Fruit fly (Drosophila melanogaster): Measurements from ENCODE around the gene Fntb.

Gene Fntb

DNA sequence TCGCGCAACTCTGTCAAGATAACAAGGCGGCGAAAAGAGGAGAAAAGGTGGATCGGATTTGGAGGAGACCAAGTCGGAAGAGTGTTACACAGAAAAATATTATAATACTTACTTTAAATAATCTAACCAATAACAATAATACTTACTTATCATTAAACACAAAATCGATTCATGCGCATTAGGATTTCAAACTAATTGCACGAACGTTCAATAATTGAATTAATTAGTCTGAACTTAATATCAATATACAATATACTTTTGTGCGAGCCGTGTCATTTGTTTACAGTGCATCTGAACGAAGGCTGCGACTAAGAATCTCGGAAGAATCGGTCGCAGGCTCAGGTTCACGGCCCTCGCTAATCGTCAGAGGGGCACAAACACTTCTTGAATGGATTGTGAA, 37.4 kb upstream of the Fntb start:
- TF ChIP-seq Spps (tag; optimal IDR thresholded peaks at IDR 0.05) (no peak), CG11247 (GFP tag; IDR thresholded peaks at IDR 0.05) (no peak), Fer2 (tag; optimal IDR thresholded peaks at IDR 0.05) (no peak), lola (GFP tag; optimal IDR thresholded peaks at IDR 0.05) (no peak)

DNA sequence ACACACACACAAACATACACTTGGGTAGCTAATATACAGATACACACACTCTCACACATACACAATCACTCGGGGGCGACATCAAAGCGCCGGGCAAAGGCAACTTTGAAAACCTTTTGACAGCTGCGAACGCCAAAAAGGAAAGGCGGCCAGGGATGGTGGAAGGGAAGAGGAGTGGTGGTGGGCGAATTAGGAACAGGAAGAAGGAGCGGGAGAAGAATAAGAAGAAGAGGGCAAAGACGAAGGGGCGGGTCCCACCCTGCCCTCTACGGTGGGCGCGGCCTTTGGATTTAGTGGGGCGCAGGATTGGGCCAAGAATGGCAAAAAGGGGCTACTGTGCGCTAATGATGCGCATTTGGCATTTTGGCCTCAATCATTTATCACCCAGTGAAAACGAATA, 36.2 kb upstream of the Fntb start:
- TF ChIP-seq seq (GFP tag; IDR thresholded peaks at IDR 0.05) (peak; percentile 31; the same call in 1 of the 2 replicates), Nf-YC (tag; optimal IDR thresholded peaks at IDR 0.05) (peak; percentile 76), gem (tag; optimal IDR thresholded peaks at IDR 0.05) (no peak), Ets65A (GFP tag) (peak; percentile 40), Bteb2 (GFP tag; optimal IDR thresholded peaks at IDR 0.05) (no peak), Nf-YB (GFP tag; optimal IDR thresholded peaks at IDR 0.05) (peak; percentile 57), cg (GFP tag; optimal IDR thresholded peaks at IDR 0.05) (peak; percentile 22), crol (GFP tag; IDR thresholded peaks at IDR 0.05) (peak; percentile 66; the same call in 1 of the 2 replicates)

DNA sequence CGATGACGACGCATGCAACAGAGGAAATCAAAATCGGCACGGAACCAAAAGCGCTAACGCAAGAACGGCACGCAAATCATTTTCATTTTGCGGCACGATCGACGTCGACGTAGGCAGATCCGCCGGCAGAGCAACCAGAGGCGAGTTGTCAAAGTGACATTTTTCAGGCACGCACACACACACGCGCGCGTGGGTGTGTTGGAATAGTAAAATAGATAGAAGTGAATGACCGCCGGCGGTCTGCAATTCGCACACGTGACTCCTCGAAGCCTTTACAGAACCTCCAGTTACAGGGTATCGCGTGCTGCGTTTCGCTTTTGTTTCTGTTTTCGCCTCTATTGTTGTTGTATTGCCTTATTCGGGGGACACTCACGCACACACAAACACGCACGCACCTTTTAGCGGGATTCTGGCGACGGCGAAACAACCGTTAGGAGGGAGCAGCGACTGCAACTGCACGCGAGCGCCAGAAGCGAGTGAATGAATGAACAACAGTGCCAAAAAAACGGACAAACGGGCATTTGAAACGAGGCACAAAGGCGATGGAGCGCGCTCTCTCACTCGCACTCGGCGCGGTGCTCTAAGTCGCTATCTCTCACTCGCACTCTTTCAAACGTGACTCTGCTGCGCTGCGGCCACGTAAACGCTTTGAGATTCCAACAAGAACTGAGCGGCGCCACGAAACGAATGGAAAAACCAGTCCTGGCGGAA, 29.6 kb upstream of the Fntb start, which contains the start of gene ss:
TSS of gene ss (minus strand) at position 668 of the 711 bp plus-strand sequence.
- no peak for TF ChIP-seq CG31441 (GFP tag; IDR thresholded peaks at IDR 0.05)
- TF ChIP-seq chinmo (GFP tag; IDR thresholded peaks at IDR 0.05; ENCODE audit: partially characterized antibody): 0 out of 4 replicates have a peak, but pooled peaks have one; percentile 48
- TF ChIP-seq hb (GFP tag; IDR thresholded peaks at IDR 0.05; ENCODE audit: partially characterized antibody): no peak
- no peak for TF ChIP-seq stc (GFP tag; IDR thresholded peaks at IDR 0.05)
- TF ChIP-seq Ada2b (GFP tag; IDR thresholded peaks at IDR 0.05): no peak
- no peak for TF ChIP-seq Xrp1 (GFP tag; IDR thresholded peaks at IDR 0.05)
- no peak for TF ChIP-seq twi (tag; optimal IDR thresholded peaks at IDR 0.05)
- TF ChIP-seq lola (GFP tag; optimal IDR thresholded peaks at IDR 0.05): no peak
- no peak for TF ChIP-seq TFAM (GFP tag; optimal IDR thresholded peaks at IDR 0.05)
- TF ChIP-seq HLHmδ (GFP tag; optimal IDR thresholded peaks at IDR 0.05): no peak
- no peak for TF ChIP-seq CG17385 (GFP tag; optimal IDR thresholded peaks at IDR 0.05)
- no peak for TF ChIP-seq Dad (GFP tag; optimal IDR thresholded peaks at IDR 0.05)
- no peak for TF ChIP-seq ken (GFP tag; IDR thresholded peaks at IDR 0.05)
- no peak for TF ChIP-seq nerfin-2 (GFP tag; IDR thresholded peaks at IDR 0.05; ENCODE audit: partially characterized antibody)
- no peak for TF ChIP-seq CG10565 (GFP tag; optimal IDR thresholded peaks at IDR 0.05)
- TF ChIP-seq cato (GFP tag; optimal IDR thresholded peaks at IDR 0.05; ENCODE audit: borderline replicate concordance): no peak
- TF ChIP-seq CG12236 (GFP tag; optimal IDR thresholded peaks at IDR 0.05): no peak
- no peak for TF ChIP-seq CG10654 (GFP tag; optimal IDR thresholded peaks at IDR 0.05)
- 0 out of 3 replicates have a peak, but pooled peaks have one; percentile 32 for TF ChIP-seq CG14860 (GFP tag; IDR thresholded peaks at IDR 0.05; ENCODE audit: partially characterized antibody)
- TF ChIP-seq ap (GFP tag; IDR thresholded peaks at IDR 0.05): no peak
- TF ChIP-seq Hmr (GFP tag; optimal IDR thresholded peaks at IDR 0.05): no peak
- TF ChIP-seq insv (GFP tag; optimal IDR thresholded peaks at IDR 0.05): peak in 1 of 2 experiments; percentile 86
- TF ChIP-seq CG15011 (GFP tag; optimal IDR thresholded peaks at IDR 0.05): no peak
- no peak for TF ChIP-seq CG2678 (tag; optimal IDR thresholded peaks at IDR 0.05)
- TF ChIP-seq CG11723 (GFP tag; optimal IDR thresholded peaks at IDR 0.05): no peak
- no peak for TF ChIP-seq B-H1 (GFP tag; IDR thresholded peaks at IDR 0.05)
- no peak for TF ChIP-seq slbo (GFP tag; IDR thresholded peaks at IDR 0.05)
- TF ChIP-seq kah (GFP tag; optimal IDR thresholded peaks at IDR 0.05): no peak
- no peak for TF ChIP-seq Sry-δ (GFP tag; optimal IDR thresholded peaks at IDR 0.05)
- TF ChIP-seq dati (GFP tag; IDR thresholded peaks at IDR 0.05): no peak
- peak; percentile 39 for TF ChIP-seq Xbp1 (GFP tag; optimal IDR thresholded peaks at IDR 0.05)
- no peak for TF ChIP-seq pan (optimal IDR thresholded peaks at IDR 0.05)
- TF ChIP-seq pan (GFP tag; optimal IDR thresholded peaks at IDR 0.05 in 1 of 2, IDR thresholded peaks at IDR 0.05 in 1 of 2): peak in 1 of 2 experiments; percentile 68
- TF ChIP-seq CG11398 (GFP tag; optimal IDR thresholded peaks at IDR 0.05): no peak
- no peak for TF ChIP-seq CG7839 (tag; optimal IDR thresholded peaks at IDR 0.05)
- no peak for TF ChIP-seq Ets97D (GFP tag; optimal IDR thresholded peaks at IDR 0.05)

Measured in whole organism, embryonic.